Fruit fly (Drosophila melanogaster) whole organism, wandering third instar larva: ENCODE results near the gene CG12402.
A peak's percentile ranks its signal among the peaks of the same experiment; 100 is the strongest.

Experiments used
- Abd-B ChIP-seq: fragments of >200 bp; optimal IDR thresholded peaks from 2 replicates; lab custom pipeline; 2017; ENCODE audit warnings: missing biosample characterization, missing genetic modification characterization
- CG32264 ChIP-seq: fragments of 200-800 bp; sonication (Bioruptor generic); optimal IDR thresholded peaks from 2 replicates; lab custom pipeline; 2016; ENCODE audit warnings: missing biosample characterization, missing genetic modification characterization
- CG9705 ChIP-seq: fragments of 200-800 bp; sonication (Bioruptor generic); optimal IDR thresholded peaks from 2 replicates; lab custom pipeline; 2018; ENCODE audit warnings: missing biosample characterization, mild to moderate bottlenecking, missing genetic modification characterization
- CrebA ChIP-seq: fragments of 200-800 bp; sonication (Bioruptor generic); optimal IDR thresholded peaks from 2 replicates; lab custom pipeline; 2016; ENCODE audit warnings: missing biosample characterization, mild to moderate bottlenecking, missing genetic modification characterization, borderline replicate concordance
- Dfd ChIP-seq: fragments of >200 bp; optimal IDR thresholded peaks from 2 replicates; lab custom pipeline; 2017; ENCODE audit warnings: missing biosample characterization, missing genetic modification characterization
- Dif ChIP-seq: fragments of 200-275, 200-300 bp; sonication (Bioruptor generic); optimal IDR thresholded peaks from 2 replicates; lab custom pipeline; 2018; ENCODE audit warnings: missing biosample characterization, missing genetic modification characterization; ENCODE audit not compliant: partially characterized antibody
- GATAd ChIP-seq: sonication (Bioruptor generic); optimal IDR thresholded peaks from 2 replicates; lab custom pipeline; 2016; ENCODE audit warnings: missing biosample characterization, missing genetic modification characterization
- HLH106 ChIP-seq: fragments of 200-800 bp; optimal IDR thresholded peaks from 3 replicates; lab custom pipeline; 2019; ENCODE audit warnings: missing biosample characterization, mild to moderate bottlenecking, missing genetic modification characterization, moderate library complexity
- Hnf4 ChIP-seq: fragments of 200-800 bp; sonication (Bioruptor generic); optimal IDR thresholded peaks from 2 replicates; lab custom pipeline; 2016; ENCODE audit warnings: missing biosample characterization, mild to moderate bottlenecking, missing genetic modification characterization
- Hr78 ChIP-seq: fragments of >200 bp; optimal IDR thresholded peaks from 2 replicates; lab custom pipeline; 2017; ENCODE audit warnings: missing biosample characterization, missing genetic modification characterization
- Hr83 ChIP-seq: fragments of 200-300 bp; sonication (Bioruptor generic); optimal IDR thresholded peaks from 2 replicates; lab custom pipeline; 2016; ENCODE audit warnings: missing biosample characterization, mild to moderate bottlenecking, missing genetic modification characterization, moderate library complexity; ENCODE audit not compliant: poor library complexity, severe bottlenecking
- Jra ChIP-seq: sonication (Bioruptor generic); optimal IDR thresholded peaks from 2 replicates; lab custom pipeline; 2016; ENCODE audit warnings: missing biosample characterization, missing genetic modification characterization
- Mio ChIP-seq: sonication (Bioruptor generic); optimal IDR thresholded peaks from 2 replicates; lab custom pipeline; 2016; ENCODE audit warnings: missing biosample characterization, missing genetic modification characterization
- Myc ChIP-seq: fragments of >200 bp; optimal IDR thresholded peaks from 2 replicates; lab custom pipeline; 2017
- N ChIP-seq: fragments of >200 bp; optimal IDR thresholded peaks from 2 replicates; lab custom pipeline; 2018; ENCODE audit warnings: missing biosample characterization, missing external identifiers, missing genetic modification characterization
- OdsH ChIP-seq: fragments of 200-800 bp; sonication (Bioruptor generic); optimal IDR thresholded peaks from 2 replicates; lab custom pipeline; 2016; ENCODE audit warnings: missing biosample characterization, mild to moderate bottlenecking, missing genetic modification characterization
- Rel ChIP-seq, 2 experiments: fragments of 200-800 bp; sonication (Bioruptor generic) in 1 of 2; optimal IDR thresholded peaks; 2 replicates in 1 of 2; 3 replicates in 1 of 2; lab custom pipeline; 2016 to 2019; ENCODE audit warnings: mild to moderate bottlenecking in 2 of 2, missing biosample characterization in 2 of 2, missing genetic modification characterization in 2 of 2, moderate library complexity in 1 of 2
- Sp1 ChIP-seq: fragments of 200-800 bp; sonication (Bioruptor generic); optimal IDR thresholded peaks from 3 replicates; lab custom pipeline; 2019; ENCODE audit warnings: missing biosample characterization, mild to moderate bottlenecking, missing genetic modification characterization, moderate library complexity
- Vsx2 ChIP-seq: fragments of 200-300, 225-300 bp; sonication (Bioruptor generic); optimal IDR thresholded peaks from 2 replicates; lab custom pipeline; 2018; ENCODE audit warnings: missing biosample characterization, missing genetic modification characterization; ENCODE audit not compliant: partially characterized antibody
- br ChIP-seq: fragments of 200-800 bp; sonication (Bioruptor generic); optimal IDR thresholded peaks from 2 replicates; lab custom pipeline; 2016; ENCODE audit warnings: missing biosample characterization, missing genetic modification characterization
- brk ChIP-seq: fragments of 200-800 bp; sonication (Bioruptor generic); optimal IDR thresholded peaks from 2 replicates; lab custom pipeline; 2016; ENCODE audit warnings: missing biosample characterization, mild to moderate bottlenecking, missing genetic modification characterization
- dl ChIP-seq, 2 experiments: fragments of 175-275, 200-275 bp in 1 of 2; fragments of 200-275 bp in 1 of 2; sonication (Bioruptor generic); optimal IDR thresholded peaks; lab custom pipeline; 2018; ENCODE audit warnings: mild to moderate bottlenecking in 2 of 2, missing biosample characterization in 2 of 2, missing genetic modification characterization in 2 of 2, moderate library complexity in 2 of 2; ENCODE audit not compliant: partially characterized antibody in 2 of 2, insufficient read depth in 1 of 2
- dmrt93B ChIP-seq: fragments of 200-800 bp; sonication (Bioruptor generic); optimal IDR thresholded peaks from 2 replicates; lab custom pipeline; 2018; ENCODE audit warnings: missing biosample characterization, mild to moderate bottlenecking, missing genetic modification characterization
- dsf ChIP-seq: sonication (Bioruptor generic); optimal IDR thresholded peaks from 2 replicates; lab custom pipeline; 2016; ENCODE audit warnings: missing biosample characterization, missing genetic modification characterization, borderline replicate concordance
- ey ChIP-seq: fragments of 200-800 bp; sonication (Bioruptor generic); optimal IDR thresholded peaks from 2 replicates; lab custom pipeline; 2016; ENCODE audit warnings: missing biosample characterization, missing genetic modification characterization
- foxo ChIP-seq, 2 experiments: fragments of 200-800 bp; sonication (Bioruptor generic); optimal IDR thresholded peaks; 2 replicates in 1 of 2; 3 replicates in 1 of 2; lab custom pipeline; 2016 to 2017; ENCODE audit warnings: missing biosample characterization in 2 of 2, missing genetic modification characterization in 2 of 2
- fru ChIP-seq: fragments of 200-800 bp; sonication (Bioruptor generic); optimal IDR thresholded peaks from 3 replicates; lab custom pipeline; 2016; ENCODE audit warnings: missing biosample characterization, mild to moderate bottlenecking, missing genetic modification characterization
- h ChIP-seq: fragments of 200-800 bp; sonication (Bioruptor generic); optimal IDR thresholded peaks from 3 replicates; lab custom pipeline; 2016; ENCODE audit warnings: missing biosample characterization, mild to moderate bottlenecking, missing genetic modification characterization
- jim ChIP-seq: fragments of 175-275, 200-325 bp; sonication (Bioruptor generic); optimal IDR thresholded peaks from 2 replicates; lab custom pipeline; 2016; ENCODE audit warnings: missing biosample characterization, mild to moderate bottlenecking, missing genetic modification characterization
- lola ChIP-seq: fragments of >200 bp; optimal IDR thresholded peaks from 2 replicates; lab custom pipeline; 2017; ENCODE audit warnings: missing biosample characterization, missing genetic modification characterization
- pan ChIP-seq: fragments of >200 bp; optimal IDR thresholded peaks from 2 replicates; lab custom pipeline; 2017
- psq ChIP-seq: fragments of 200-800 bp; sonication (Bioruptor generic); optimal IDR thresholded peaks from 3 replicates; lab custom pipeline; 2017; ENCODE audit warnings: missing biosample characterization, mild to moderate bottlenecking, missing genetic modification characterization, moderate library complexity
- rgr ChIP-seq: fragments of 200-800 bp; sonication (Bioruptor generic); optimal IDR thresholded peaks from 3 replicates; lab custom pipeline; 2016; ENCODE audit warnings: missing biosample characterization, mild to moderate bottlenecking, missing genetic modification characterization
- sage ChIP-seq: fragments of 200-800 bp; sonication (Bioruptor generic); optimal IDR thresholded peaks from 2 replicates; lab custom pipeline; 2016; ENCODE audit warnings: missing biosample characterization, mild to moderate bottlenecking, missing genetic modification characterization
- sv ChIP-seq: fragments of 200-800 bp; sonication (Bioruptor generic); optimal IDR thresholded peaks from 3 replicates; lab custom pipeline; 2016; ENCODE audit warnings: missing biosample characterization, missing genetic modification characterization
- tai ChIP-seq: sonication (Bioruptor generic); optimal IDR thresholded peaks from 2 replicates; lab custom pipeline; 2016; ENCODE audit warnings: missing biosample characterization, missing genetic modification characterization
- usp ChIP-seq: fragments of >200 bp; optimal IDR thresholded peaks from 2 replicates; lab custom pipeline; 2017; ENCODE audit warnings: missing biosample characterization, missing genetic modification characterization
- woc ChIP-seq: sonication (Bioruptor generic); optimal IDR thresholded peaks from 2 replicates; lab custom pipeline; 2016; ENCODE audit warnings: missing biosample characterization, mild to moderate bottlenecking, missing genetic modification characterization

CG12402 gene

DNA sequence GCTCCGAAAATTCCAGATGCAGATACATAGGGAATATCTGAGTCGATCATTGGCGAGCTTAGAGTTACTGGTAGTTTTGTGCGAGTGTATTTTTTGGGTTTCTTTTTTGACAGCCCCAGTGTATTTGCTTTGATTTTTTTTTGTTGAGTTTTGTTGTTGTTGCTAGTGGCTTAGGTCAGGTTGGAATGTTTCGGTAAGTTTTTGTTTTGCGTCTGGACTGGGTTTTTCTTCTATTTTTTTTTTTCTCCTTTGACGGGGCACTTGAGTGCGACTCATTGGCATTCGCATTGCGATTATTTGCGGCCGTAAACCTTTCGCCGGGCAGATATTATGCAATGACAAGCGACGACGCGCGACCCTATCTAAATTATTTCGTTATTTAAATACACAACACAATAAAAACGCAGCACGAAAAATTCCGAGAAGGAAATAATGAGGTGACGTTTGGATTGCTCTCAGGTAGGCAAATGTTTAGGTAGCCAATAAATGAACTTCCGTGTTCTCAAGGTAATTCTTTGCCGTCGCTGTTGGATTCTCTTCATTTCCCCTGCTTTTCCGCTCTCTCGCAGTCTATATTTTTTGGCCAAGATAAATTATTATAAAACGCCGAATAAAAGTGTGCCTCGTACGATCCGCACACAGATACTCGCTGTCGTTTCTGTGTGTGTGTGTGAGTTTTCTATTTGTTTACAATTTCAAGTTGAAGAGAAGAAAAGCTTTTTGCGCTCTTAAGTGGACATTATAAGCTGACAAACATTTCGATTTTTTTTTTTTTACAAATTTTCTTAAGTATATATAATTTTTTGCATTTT lies 43.8 kb downstream of the CG12402 start:
- no peak for TF ChIP-seq CrebA
- no peak for TF ChIP-seq tai (GFP tag; lab: Kevin White, UChicago)
- no peak for TF ChIP-seq woc (GFP tag; lab: Kevin White, UChicago)
- TF ChIP-seq fru (GFP tag; lab: Kevin White, UChicago), result no peak
- no peak for TF ChIP-seq Abd-B
- TF ChIP-seq sv (GFP tag; lab: Kevin White, UChicago), result no peak
- no peak for TF ChIP-seq br (GFP tag; lab: Kevin White, UChicago)
- no peak for TF ChIP-seq Rel (GFP tag; optimal IDR thresholded peaks at IDR 0.05; lab: Kevin White, UChicago)
- no peak for TF ChIP-seq Rel (tag; optimal IDR thresholded peaks at IDR 0.05; lab: Kevin White, UChicago)
- TF ChIP-seq pan (lab: Kevin White, UChicago), result no peak
- no peak for TF ChIP-seq dsf (GFP tag; lab: Kevin White, UChicago)
- TF ChIP-seq, all 38 proteins: peak for 0

DNA sequence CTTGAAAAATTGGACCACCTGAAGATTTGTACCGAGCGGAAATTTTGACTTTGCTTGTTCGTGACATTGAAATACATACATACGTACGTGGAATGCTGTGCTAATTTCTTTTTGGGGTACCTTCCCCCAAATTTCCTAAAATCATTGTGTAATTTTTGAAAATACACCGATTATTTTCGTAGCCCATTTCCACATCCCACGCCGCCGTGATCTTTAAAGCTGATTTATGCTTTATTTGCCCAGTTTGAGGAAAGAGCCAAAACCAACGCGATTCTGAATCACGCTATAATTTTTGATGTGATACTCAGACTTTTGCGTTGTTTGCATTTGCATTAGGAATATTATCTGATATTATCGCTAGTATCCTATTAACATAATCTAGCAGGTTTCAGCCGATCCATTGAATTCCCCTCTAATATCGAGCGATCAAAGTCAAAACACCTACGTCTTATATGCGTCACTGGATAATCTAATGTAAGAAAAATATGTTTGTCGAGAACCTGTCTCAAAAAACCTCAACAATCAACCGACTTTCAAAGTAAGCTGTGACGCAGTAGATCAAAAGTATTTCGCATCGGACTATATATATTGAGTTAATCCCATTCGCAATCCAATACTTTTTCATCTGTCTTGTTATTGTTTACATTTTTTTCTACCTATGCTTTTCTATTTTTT lies 45.1 kb downstream of the CG12402 start:
- no peak for TF ChIP-seq GATAd (GFP tag; lab: Kevin White, UChicago)

DNA sequence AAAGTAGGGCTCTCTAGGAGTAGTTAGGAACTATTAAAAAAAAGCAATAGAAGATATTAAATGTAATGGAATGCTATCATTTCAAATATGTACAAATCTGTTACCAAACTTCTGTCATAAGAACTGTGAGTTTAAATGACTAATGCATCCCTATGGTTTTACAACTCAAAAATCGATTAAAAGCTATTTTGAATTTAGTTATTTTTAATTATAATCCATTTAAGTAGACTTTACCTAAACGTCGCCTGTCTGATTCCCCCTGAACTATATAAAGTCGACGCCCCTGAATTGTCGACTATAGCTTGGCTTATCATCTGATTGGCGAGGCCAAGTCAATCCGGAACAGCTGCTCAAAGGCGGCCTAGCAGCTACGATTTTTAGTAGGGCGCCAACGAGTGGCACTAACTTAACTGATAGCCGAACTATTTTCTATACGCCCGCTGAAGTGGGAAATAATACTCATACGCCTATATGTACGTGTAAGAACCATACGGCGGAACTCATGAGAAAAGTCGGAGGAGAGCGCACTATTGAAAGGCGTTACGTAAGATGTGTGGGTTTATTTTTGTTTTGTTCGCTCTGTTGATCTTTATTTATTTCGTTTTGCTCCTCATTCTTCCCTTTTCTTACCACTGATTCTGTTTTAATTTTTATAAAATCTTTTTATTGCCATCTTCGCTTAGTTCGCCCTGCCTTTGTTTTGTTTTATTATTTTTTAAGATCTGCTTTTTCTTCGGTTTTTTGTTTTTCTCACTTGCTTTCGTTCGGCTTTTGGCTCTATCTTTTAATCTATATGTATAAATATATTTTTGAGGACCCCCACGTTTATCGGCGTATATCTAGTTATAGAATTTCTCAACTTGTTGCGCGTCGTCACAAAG lies 45.9 kb downstream of the CG12402 start:
- TF ChIP-seq Myc (lab: Kevin White, UChicago) (no peak), Sp1 (GFP tag; lab: Kevin White, UChicago) (peak; percentile 48), dsf (GFP tag; lab: Kevin White, UChicago) (no peak), N (GFP tag; lab: Kevin White, UChicago) (no peak), Hnf4 (no peak), Dfd (no peak), Rel (GFP tag; optimal IDR thresholded peaks at IDR 0.05; lab: Kevin White, UChicago) (no peak), Rel (tag; optimal IDR thresholded peaks at IDR 0.05; lab: Kevin White, UChicago) (no peak), tai (GFP tag; lab: Kevin White, UChicago) (peak; percentile 28), CG9705 (GFP tag; lab: Kevin White, UChicago) (no peak), foxo (GFP tag; optimal IDR thresholded peaks at IDR 0.05; lab: Kevin White, UChicago) (peak; percentile 25 to 65), rgr (GFP tag; lab: Kevin White, UChicago) (peak; percentile 56), pan (lab: Kevin White, UChicago) (no peak), Hr78 (GFP tag; lab: Kevin White, UChicago) (no peak), HLH106 (tag; lab: Kevin White, UChicago) (peak; percentile 71), GATAd (GFP tag; lab: Kevin White, UChicago) (no peak), Jra (GFP tag; lab: Kevin White, UChicago) (no peak), OdsH (peak; percentile 51), sv (GFP tag; lab: Kevin White, UChicago) (no peak), Hr83 (GFP tag; lab: Kevin White, UChicago) (no peak), fru (GFP tag; lab: Kevin White, UChicago) (peak; percentile 29), brk (no peak), usp (GFP tag; lab: Kevin White, UChicago) (no peak), dl (GFP tag; optimal IDR thresholded peaks at IDR 0.05; lab: Kevin White, UChicago; ENCODE audit: insufficient read depth in 1 of 2, partially characterized antibody in 2 of 2) (no peak), psq (GFP tag; lab: Kevin White, UChicago) (no peak), jim (GFP tag; lab: Kevin White, UChicago) (no peak), Dif (GFP tag; lab: Kevin White, UChicago) (no peak), ey (GFP tag; lab: Kevin White, UChicago) (peak; percentile 59), CG32264 (GFP tag; lab: Kevin White, UChicago) (no peak), dmrt93B (GFP tag; lab: Kevin White, UChicago) (peak; percentile 51), Vsx2 (GFP tag; lab: Kevin White, UChicago) (no peak), h (GFP tag; lab: Kevin White, UChicago) (peak; percentile 68), Mio (no peak), br (GFP tag; lab: Kevin White, UChicago) (peak; percentile 22), sage (GFP tag; lab: Kevin White, UChicago) (no peak), woc (GFP tag; lab: Kevin White, UChicago) (no peak), CrebA (no peak), Abd-B (no peak), lola (no peak)
